Worm (Caenorhabditis elegans) whole organism, late embryonic: ENCODE results near the gene C33F10.11.

Experiments
- C38D4.7 ChIP-seq: fragments of 200-800 bp; sonication (Bioruptor generic); optimal IDR thresholded peaks from 2 replicates; lab custom pipeline; 2018; ENCODE audit warnings: mild to moderate bottlenecking, missing genetic modification characterization, moderate library complexity, missing compliant biosample characterization
- F13H6.1 ChIP-seq: sonication (generic microtip); optimal IDR thresholded peaks from 2 replicates; lab custom pipeline; 2016; ENCODE audit warnings: missing genetic modification characterization, missing compliant biosample characterization
- K09A11.1 ChIP-seq: sonication (generic microtip); optimal IDR thresholded peaks from 2 replicates; lab custom pipeline; 2017; ENCODE audit warnings: antibody characterized with exemption, mild to moderate bottlenecking, missing genetic modification characterization, missing compliant biosample characterization; ENCODE audit not compliant: insufficient read depth
- T23F11.4 ChIP-seq: fragments of 200-800 bp; sonication (Bioruptor generic); optimal IDR thresholded peaks from 2 replicates; lab custom pipeline; 2018; ENCODE audit warnings: mild to moderate bottlenecking, missing genetic modification characterization, missing compliant biosample characterization
- Y22D7AL.16 ChIP-seq: sonication (generic microtip); optimal IDR thresholded peaks from 2 replicates; lab custom pipeline; 2016; ENCODE audit warnings: missing genetic modification characterization, missing compliant biosample characterization
- ama-1 ChIP-seq: fragments of 150-350 bp; optimal IDR thresholded peaks from 2 replicates; lab custom pipeline; 2014
- ceh-19 ChIP-seq: fragments of 200-800 bp; sonication (Bioruptor generic); optimal IDR thresholded peaks from 2 replicates; lab custom pipeline; 2018; ENCODE audit warnings: mild to moderate bottlenecking, missing genetic modification characterization, missing compliant biosample characterization
- ceh-2 ChIP-seq: sonication (generic microtip); optimal IDR thresholded peaks from 2 replicates; lab custom pipeline; 2016; ENCODE audit warnings: missing genotype, missing genetic modification characterization, missing compliant biosample characterization
- ceh-31 ChIP-seq: sonication (generic microtip); optimal IDR thresholded peaks from 2 replicates; lab custom pipeline; 2016; ENCODE audit warnings: missing genetic modification characterization, missing compliant biosample characterization
- ceh-34 ChIP-seq: sonication (generic microtip); optimal IDR thresholded peaks from 2 replicates; lab custom pipeline; 2016; ENCODE audit warnings: mild to moderate bottlenecking, missing genetic modification characterization, missing compliant biosample characterization
- ceh-6 ChIP-seq: fragments of 200-800 bp; sonication (Bioruptor generic); optimal IDR thresholded peaks from 2 replicates; lab custom pipeline; 2018; ENCODE audit warnings: mild to moderate bottlenecking, missing genetic modification characterization, missing compliant biosample characterization
- ceh-9 ChIP-seq: sonication (generic microtip); optimal IDR thresholded peaks from 2 replicates; lab custom pipeline; 2016; ENCODE audit warnings: mild to moderate bottlenecking, missing genetic modification characterization, inconsistent platforms, missing compliant biosample characterization
- che-1 ChIP-seq: sonication (generic microtip); optimal IDR thresholded peaks from 2 replicates; lab custom pipeline; 2016; ENCODE audit warnings: mild to moderate bottlenecking, missing genetic modification characterization, missing compliant biosample characterization
- dve-1 ChIP-seq: sonication (generic microtip); optimal IDR thresholded peaks from 2 replicates; lab custom pipeline; 2017; ENCODE audit warnings: antibody characterized with exemption, mild to moderate bottlenecking, missing genetic modification characterization, missing compliant biosample characterization
- elt-2 ChIP-seq: sonication (generic microtip); optimal IDR thresholded peaks from 2 replicates; lab custom pipeline; 2016; ENCODE audit warnings: missing genetic modification reagents, missing genetic modification characterization, missing compliant biosample characterization
- elt-4 ChIP-seq: sonication (generic microtip); optimal IDR thresholded peaks from 2 replicates; lab custom pipeline; 2016; ENCODE audit warnings: missing genetic modification characterization, missing compliant biosample characterization
- ets-4 ChIP-seq: sonication (generic microtip); optimal IDR thresholded peaks from 2 replicates; lab custom pipeline; 2016; ENCODE audit warnings: missing genetic modification characterization, missing compliant biosample characterization
- eyg-1 ChIP-seq: sonication (generic microtip); optimal IDR thresholded peaks from 2 replicates; lab custom pipeline; 2016; ENCODE audit warnings: missing genotype, missing genetic modification characterization, missing compliant biosample characterization
- fax-1 ChIP-seq: sonication (generic microtip); optimal IDR thresholded peaks from 2 replicates; lab custom pipeline; 2016; ENCODE audit warnings: missing genotype, missing genetic modification characterization, missing compliant biosample characterization
- fkh-10 ChIP-seq: fragments of 150-350 bp; optimal IDR thresholded peaks from 2 replicates; lab custom pipeline; 2014; ENCODE audit warnings: missing biosample characterization, missing genetic modification reagents, missing genetic modification characterization
- fkh-6 ChIP-seq: sonication (generic microtip); optimal IDR thresholded peaks from 2 replicates; lab custom pipeline; 2016; ENCODE audit warnings: missing genetic modification characterization, missing compliant biosample characterization
- gmeb-2 ChIP-seq: sonication (generic microtip); optimal IDR thresholded peaks from 2 replicates; lab custom pipeline; 2016; ENCODE audit warnings: missing genetic modification characterization, inconsistent platforms, missing compliant biosample characterization
- hlh-13 ChIP-seq: fragments of 200-800 bp; sonication (Bioruptor generic); optimal IDR thresholded peaks from 2 replicates; lab custom pipeline; 2018; ENCODE audit warnings: mild to moderate bottlenecking, missing genetic modification characterization, missing compliant biosample characterization
- hlh-15 ChIP-seq: sonication (generic microtip); optimal IDR thresholded peaks from 2 replicates; lab custom pipeline; 2016; ENCODE audit warnings: missing genetic modification characterization, missing compliant biosample characterization
- hlh-30 ChIP-seq: sonication (generic microtip); optimal IDR thresholded peaks from 2 replicates; lab custom pipeline; 2017; ENCODE audit warnings: antibody characterized with exemption, missing genetic modification characterization, missing compliant biosample characterization; ENCODE audit not compliant: insufficient read depth
- hlh-6 ChIP-seq: sonication (generic microtip); optimal IDR thresholded peaks from 2 replicates; lab custom pipeline; 2016; ENCODE audit warnings: missing genotype, missing genetic modification characterization, missing compliant biosample characterization
- hlh-8 ChIP-seq: sonication (generic microtip); optimal IDR thresholded peaks from 2 replicates; lab custom pipeline; 2016; ENCODE audit warnings: missing genotype, missing genetic modification characterization, missing compliant biosample characterization
- lim-6 ChIP-seq: sonication (generic microtip); optimal IDR thresholded peaks from 2 replicates; lab custom pipeline; 2016; ENCODE audit warnings: missing genetic modification characterization, missing compliant biosample characterization
- lin-11 ChIP-seq: fragments of 200-800 bp; sonication (Bioruptor generic); optimal IDR thresholded peaks from 2 replicates; lab custom pipeline; 2018; ENCODE audit warnings: mild to moderate bottlenecking, missing genetic modification characterization, missing compliant biosample characterization
- madf-2 ChIP-seq: sonication (generic microtip); optimal IDR thresholded peaks from 2 replicates; lab custom pipeline; 2017; ENCODE audit warnings: missing genetic modification characterization, missing compliant biosample characterization
- mec-3 ChIP-seq: sonication (generic microtip); optimal IDR thresholded peaks from 2 replicates; lab custom pipeline; 2016; ENCODE audit warnings: borderline replicate concordance, missing genetic modification characterization, missing compliant biosample characterization
- nfya-1 ChIP-seq: sonication (generic microtip); optimal IDR thresholded peaks from 2 replicates; lab custom pipeline; 2017; ENCODE audit warnings: missing genetic modification characterization, mild to moderate bottlenecking, missing compliant biosample characterization, antibody characterized with exemption, moderate library complexity
- nhr-11 ChIP-seq: fragments of 150-350 bp; optimal IDR thresholded peaks from 2 replicates; lab custom pipeline; 2014; ENCODE audit warnings: missing biosample characterization, missing genetic modification characterization
- nhr-232 ChIP-seq: sonication (generic microtip); optimal IDR thresholded peaks from 2 replicates; lab custom pipeline; 2016; ENCODE audit warnings: missing genetic modification characterization, missing compliant biosample characterization
- npax-4 ChIP-seq: sonication (generic microtip); optimal IDR thresholded peaks from 2 replicates; lab custom pipeline; 2016; ENCODE audit warnings: missing genetic modification characterization, missing compliant biosample characterization
- pag-3 ChIP-seq: sonication (generic microtip); optimal IDR thresholded peaks from 2 replicates; lab custom pipeline; 2016; ENCODE audit warnings: missing compliant biosample characterization, missing genetic modification characterization, borderline replicate concordance
- pat-9 ChIP-seq: fragments of 200-800 bp; sonication (Bioruptor generic); optimal IDR thresholded peaks from 2 replicates; lab custom pipeline; 2018; ENCODE audit warnings: mild to moderate bottlenecking, missing genetic modification characterization, moderate library complexity, missing compliant biosample characterization
- pha-2 ChIP-seq: sonication (generic microtip); optimal IDR thresholded peaks from 2 replicates; lab custom pipeline; 2017; ENCODE audit warnings: mild to moderate bottlenecking, missing genetic modification characterization, missing compliant biosample characterization
- pha-4 ChIP-seq: fragments of 150-350 bp; optimal IDR thresholded peaks from 2 replicates; lab custom pipeline; 2018; ENCODE audit warnings: missing biosample characterization, missing genetic modification reagents, missing genetic modification characterization
- pqm-1 ChIP-seq: sonication (generic microtip); optimal IDR thresholded peaks from 2 replicates; lab custom pipeline; 2016; ENCODE audit warnings: missing genetic modification characterization, missing compliant biosample characterization
- pros-1 ChIP-seq: fragments of 150-350 bp; optimal IDR thresholded peaks from 2 replicates; lab custom pipeline; 2014; ENCODE audit warnings: missing biosample characterization, missing genetic modification reagents, missing genetic modification characterization
- sdc-2 ChIP-seq: sonication (generic microtip); optimal IDR thresholded peaks from 2 replicates; lab custom pipeline; 2016; ENCODE audit warnings: missing genotype, missing genetic modification characterization, missing compliant biosample characterization
- sox-2 ChIP-seq: fragments of 200-800 bp; sonication (Bioruptor generic); IDR thresholded peaks from 2 replicates; pipeline ENCODE4 v1.3.6; 2022; ENCODE audit warnings: missing genetic modification reagents, missing genetic modification characterization, missing compliant biosample characterization
- sox-4 ChIP-seq: sonication (generic microtip); optimal IDR thresholded peaks from 2 replicates; lab custom pipeline; 2017; ENCODE audit warnings: mild to moderate bottlenecking, missing genetic modification characterization, inconsistent platforms, missing compliant biosample characterization
- syd-9 ChIP-seq: sonication (generic microtip); optimal IDR thresholded peaks from 2 replicates; lab custom pipeline; 2016; ENCODE audit warnings: mild to moderate bottlenecking, missing genetic modification characterization, moderate library complexity, missing compliant biosample characterization
- tbx-2 ChIP-seq: sonication (generic microtip); optimal IDR thresholded peaks from 2 replicates; lab custom pipeline; 2016; ENCODE audit warnings: missing genetic modification characterization, missing compliant biosample characterization
- tbx-7 ChIP-seq: sonication (generic microtip); optimal IDR thresholded peaks from 2 replicates; lab custom pipeline; 2016; ENCODE audit warnings: missing genotype, missing genetic modification characterization, missing compliant biosample characterization
- ttx-3 ChIP-seq: sonication (generic microtip); optimal IDR thresholded peaks from 2 replicates; lab custom pipeline; 2016; ENCODE audit warnings: missing genetic modification reagents, missing genetic modification characterization, missing compliant biosample characterization
- unc-3 ChIP-seq, 2 experiments: fragments of 200-800 bp in 1 of 2; sonication (Bioruptor generic) in 1 of 2; sonication (generic microtip) in 1 of 2; conservative IDR thresholded peaks in 1 of 2; optimal IDR thresholded peaks in 1 of 2; 2 replicates each; pipeline versions ENCODE4 v1.3.6 to Lab custom; 2016 to 2022; ENCODE audit warnings: missing compliant biosample characterization in 2 of 2, missing genetic modification characterization in 2 of 2, missing genetic modification reagents in 1 of 2
- unc-55 ChIP-seq: sonication (generic microtip); optimal IDR thresholded peaks from 2 replicates; lab custom pipeline; 2017; ENCODE audit warnings: missing biosample characterization, missing genetic modification reagents, missing genetic modification characterization

The C33F10.11 gene

DNA sequence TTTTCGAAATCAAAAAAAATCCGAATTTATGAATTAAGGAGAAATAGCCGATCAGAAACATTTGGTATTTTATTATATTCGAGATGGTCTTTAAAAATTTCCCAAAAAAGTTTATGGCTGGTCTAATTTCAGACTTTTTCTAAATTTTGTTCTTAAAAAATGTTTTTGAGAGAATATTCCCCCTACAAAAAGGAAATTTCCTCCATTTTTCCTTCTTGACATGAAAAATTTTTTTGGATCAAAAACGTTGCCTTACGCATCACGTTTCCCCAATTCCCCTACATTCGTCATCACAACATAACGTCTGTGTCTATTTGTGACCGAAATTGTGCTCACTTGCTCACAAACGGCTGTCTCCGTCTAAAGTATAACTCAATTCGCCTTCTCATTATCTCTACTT lies 41.3 kb downstream of the C33F10.11 start:
- TF ChIP-seq sox-4 (tag; lab: Kevin White, UChicago) (no peak), ceh-2 (no peak), ceh-34 (no peak), tbx-7 (tag; lab: Kevin White, UChicago) (no peak), pqm-1 (no peak), elt-2 (tag; lab: Kevin White, UChicago) (no peak), ets-4 (tag; lab: Kevin White, UChicago) (no peak), elt-4 (tag; lab: Kevin White, UChicago) (no peak), sdc-2 (no peak)

DNA sequence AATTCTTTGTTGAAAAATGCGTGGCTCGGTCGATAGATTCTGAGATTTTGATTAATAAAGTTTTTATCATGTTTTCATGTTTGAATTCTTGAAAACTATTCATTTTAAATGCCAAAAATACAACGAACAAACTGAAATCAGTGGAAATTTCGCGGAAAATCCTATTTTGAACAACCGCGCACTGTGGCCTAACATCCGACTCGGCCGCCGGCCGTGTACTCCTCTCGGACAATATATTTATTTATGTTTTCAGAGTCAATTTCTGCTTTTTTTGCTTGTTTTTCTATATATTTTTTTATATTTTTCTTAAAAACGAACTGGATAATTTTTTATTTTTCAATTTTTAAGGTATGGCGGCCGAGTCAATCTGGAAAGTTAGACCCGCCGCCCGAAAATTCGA lies 43.4 kb downstream of the C33F10.11 start, which contains the start of gene F26G1.1:
TSS of gene F26G1.1 (plus strand) at position 347 of the 400 bp plus-strand sequence.
- TF ChIP-seq ets-4 (tag; lab: Kevin White, UChicago) = peak; percentile 94
- no peak for TF ChIP-seq dve-1 (tag; lab: Kevin White, UChicago)
- no peak for TF ChIP-seq unc-3 (GFP tag; conservative IDR thresholded peaks at IDR 0.05; lab: Robert Waterston, UW)
- no peak for TF ChIP-seq unc-3 (tag; optimal IDR thresholded peaks at IDR 0.05; lab: Kevin White, UChicago)
- peak; percentile 93 for TF ChIP-seq tbx-7 (tag; lab: Kevin White, UChicago)
- TF ChIP-seq fkh-6 (tag; lab: Kevin White, UChicago) = peak; percentile 14
- no peak for TF ChIP-seq hlh-30 (tag; lab: Kevin White, UChicago)
- TF ChIP-seq lim-6 (tag; lab: Kevin White, UChicago) = peak; percentile 50
- peak; percentile 48 for TF ChIP-seq sdc-2
- no peak for TF ChIP-seq ceh-9 (tag; lab: Kevin White, UChicago)
- no peak for TF ChIP-seq lin-11 (tag; lab: Kevin White, UChicago)
- TF ChIP-seq madf-2 (tag; lab: Kevin White, UChicago) = no peak
- no peak for TF ChIP-seq ceh-19 (GFP tag; lab: Kevin White, UChicago)
- no peak for TF ChIP-seq nhr-11 (tag; lab: Kevin White, UChicago)
- TF ChIP-seq syd-9 = no peak
- no peak for TF ChIP-seq unc-55
- peak; percentile 28 for TF ChIP-seq che-1 (tag; lab: Kevin White, UChicago)
- TF ChIP-seq pag-3 (tag; lab: Kevin White, UChicago) = no peak
- TF ChIP-seq pros-1 (tag; lab: Kevin White, UChicago) = no peak
- TF ChIP-seq eyg-1 (tag; lab: Kevin White, UChicago) = no peak
- peak; percentile 24 for TF ChIP-seq gmeb-2
- TF ChIP-seq hlh-8 (tag; lab: Kevin White, UChicago) = peak; percentile 90
- no peak for TF ChIP-seq ama-1 (lab: Kevin White, UChicago)
- no peak for TF ChIP-seq C38D4.7 (GFP tag; lab: Kevin White, UChicago)
- TF ChIP-seq ceh-34 = peak; percentile 29
- TF ChIP-seq pha-2 (tag; lab: Kevin White, UChicago) = peak; percentile 39
- TF ChIP-seq ceh-2 = peak; percentile 90
- no peak for TF ChIP-seq hlh-13 (GFP tag; lab: Kevin White, UChicago)
- TF ChIP-seq T23F11.4 (GFP tag; lab: Kevin White, UChicago) = no peak
- TF ChIP-seq fkh-10 (GFP tag; lab: Kevin White, UChicago) = no peak
- no peak for TF ChIP-seq ceh-6 (GFP tag; lab: Kevin White, UChicago)
- TF ChIP-seq pat-9 = no peak
- TF ChIP-seq hlh-15 (tag; lab: Kevin White, UChicago) = no peak
- TF ChIP-seq ttx-3 (tag; lab: Kevin White, UChicago) = peak; percentile 58
- TF ChIP-seq nhr-232 (tag; lab: Kevin White, UChicago) = no peak
- no peak for TF ChIP-seq pha-4 (tag; lab: Kevin White, UChicago)
- TF ChIP-seq K09A11.1 (tag; lab: Kevin White, UChicago) = no peak
- TF ChIP-seq sox-4 (tag; lab: Kevin White, UChicago) = no peak
- peak; percentile 92 for TF ChIP-seq tbx-2 (tag; lab: Kevin White, UChicago)
- peak; percentile 90 for TF ChIP-seq ceh-31
- peak; percentile 63 for TF ChIP-seq F13H6.1
- no peak for TF ChIP-seq sox-2
- TF ChIP-seq nfya-1 (tag; lab: Kevin White, UChicago) = no peak
- peak; percentile 57 for TF ChIP-seq fax-1 (tag; lab: Kevin White, UChicago)
- TF ChIP-seq mec-3 = peak; percentile 65
- no peak for TF ChIP-seq hlh-6 (tag; lab: Kevin White, UChicago)
- no peak for TF ChIP-seq Y22D7AL.16 (tag; lab: Kevin White, UChicago)
- peak; percentile 17 for TF ChIP-seq npax-4 (tag; lab: Kevin White, UChicago)
- TF ChIP-seq elt-4 (tag; lab: Kevin White, UChicago) = no peak
